Fruit fly (Drosophila melanogaster) whole organism, embryonic: Measurements from ENCODE around the gene CG5535.

Experiments
- ATbp ChIP-seq: fragments of 200-800 bp; sonication (Bioruptor generic); optimal IDR thresholded peaks from 2 replicates; lab custom pipeline; 2017; ENCODE audit warnings: missing biosample characterization, mild to moderate bottlenecking, missing genetic modification characterization, missing genetic modification reagents
- B-H1 ChIP-seq: fragments of 200-800 bp; sonication (Bioruptor generic); IDR thresholded peaks from 3 replicates; pipeline ENCODE4 v1.3.6; 2022; ENCODE audit warnings: missing biosample characterization, missing genetic modification characterization
- Bgb ChIP-seq: fragments of 200-800 bp; sonication (Bioruptor generic); IDR thresholded peaks from 2 replicates; pipeline ENCODE4 v1.3.6; 2022; ENCODE audit warnings: missing biosample characterization, missing genetic modification characterization; ENCODE audit not compliant: partially characterized antibody
- CG10543 ChIP-seq: fragments of 200-800 bp; sonication (Bioruptor generic); optimal IDR thresholded peaks from 3 replicates; lab custom pipeline; 2017; ENCODE audit warnings: missing biosample characterization, mild to moderate bottlenecking, missing genetic modification characterization, moderate library complexity
- CG13296 ChIP-seq: fragments of 200-800 bp; sonication (Bioruptor generic); optimal IDR thresholded peaks from 3 replicates; lab custom pipeline; 2018; ENCODE audit warnings: missing biosample characterization, mild to moderate bottlenecking, missing genetic modification characterization
- CG14710 ChIP-seq: fragments of 200-800 bp; sonication (Bioruptor generic); optimal IDR thresholded peaks from 3 replicates; lab custom pipeline; 2019; ENCODE audit warnings: missing biosample characterization, mild to moderate bottlenecking, missing genetic modification characterization, moderate library complexity
- CG1602 ChIP-seq: fragments of 200-800 bp; sonication (Bioruptor generic); optimal IDR thresholded peaks from 3 replicates; lab custom pipeline; 2016; ENCODE audit warnings: missing biosample characterization, missing genetic modification characterization
- CG17568 ChIP-seq: fragments of 200-800 bp; sonication (Bioruptor generic); optimal IDR thresholded peaks from 2 replicates; lab custom pipeline; 2018; ENCODE audit warnings: missing biosample characterization, mild to moderate bottlenecking, missing genetic modification characterization, moderate library complexity
- CG4617 ChIP-seq: fragments of 200-800 bp; sonication (Bioruptor generic); optimal IDR thresholded peaks from 3 replicates; lab custom pipeline; 2016; ENCODE audit warnings: missing biosample characterization, missing genetic modification characterization, borderline replicate concordance
- CG5953 ChIP-seq: fragments of 200-800 bp; sonication (Bioruptor generic); IDR thresholded peaks from 2 replicates; pipeline ENCODE4 v1.3.6; 2022; ENCODE audit warnings: missing biosample characterization, missing genetic modification characterization
- CG6765 ChIP-seq: fragments of 200-800 bp; sonication (Bioruptor generic); optimal IDR thresholded peaks from 3 replicates; lab custom pipeline; 2017; ENCODE audit warnings: missing biosample characterization, mild to moderate bottlenecking, missing genetic modification characterization
- CG6813 ChIP-seq: fragments of 200-800 bp; sonication (Bioruptor generic); optimal IDR thresholded peaks from 2 replicates; lab custom pipeline; 2017; ENCODE audit warnings: missing biosample characterization, missing genetic modification characterization, mild to moderate bottlenecking, moderate library complexity, missing genetic modification reagents
- CG8359 ChIP-seq: fragments of 200-800 bp; sonication (Bioruptor generic); optimal IDR thresholded peaks from 2 replicates; lab custom pipeline; 2017; ENCODE audit warnings: missing biosample characterization, mild to moderate bottlenecking, missing genetic modification characterization, borderline replicate concordance
- CG9932 ChIP-seq: fragments of 200-800 bp; sonication (Bioruptor generic); IDR thresholded peaks from 2 replicates; pipeline ENCODE4 v1.3.6; 2022; ENCODE audit warnings: missing biosample characterization, missing genetic modification characterization
- CoRest ChIP-seq: fragments of 200-800 bp; sonication (Bioruptor generic); optimal IDR thresholded peaks from 3 replicates; lab custom pipeline; 2018; ENCODE audit warnings: missing biosample characterization, mild to moderate bottlenecking, missing genetic modification characterization, moderate library complexity
- D19B ChIP-seq: fragments of 200-800 bp; sonication (Bioruptor generic); optimal IDR thresholded peaks from 2 replicates; lab custom pipeline; 2017; ENCODE audit warnings: missing biosample characterization, mild to moderate bottlenecking, missing genetic modification characterization
- Dad ChIP-seq: fragments of 200-800 bp; sonication (Bioruptor generic); optimal IDR thresholded peaks from 3 replicates; lab custom pipeline; 2016; ENCODE audit warnings: missing biosample characterization, missing genetic modification characterization
- Gug ChIP-seq: fragments of 200-800 bp; sonication (Bioruptor generic); IDR thresholded peaks from 4 replicates; pipeline ENCODE4 v1.3.6; 2022; ENCODE audit warnings: missing biosample characterization, missing genetic modification characterization
- HLH4C ChIP-seq: fragments of 200-800 bp; sonication (Bioruptor generic); IDR thresholded peaks from 3 replicates; pipeline ENCODE4 v1.3.6; 2022; ENCODE audit warnings: missing biosample characterization, missing genetic modification characterization; ENCODE audit not compliant: partially characterized antibody
- Kr ChIP-seq: fragments of 200-800 bp; sonication (Bioruptor generic); optimal IDR thresholded peaks from 2 replicates; lab custom pipeline; 2017; ENCODE audit warnings: missing biosample characterization, mild to moderate bottlenecking, missing genetic modification characterization
- Mad ChIP-seq: fragments of 200-800 bp; sonication (Bioruptor generic); optimal IDR thresholded peaks from 2 replicates; lab custom pipeline; 2016; ENCODE audit warnings: missing biosample characterization, missing genetic modification characterization
- Max ChIP-seq: fragments of 200-800 bp; sonication (Bioruptor generic); optimal IDR thresholded peaks from 2 replicates; lab custom pipeline; 2016; ENCODE audit warnings: missing biosample characterization, mild to moderate bottlenecking, missing genetic modification characterization
- Nf-YC ChIP-seq: fragments of 200-800 bp; optimal IDR thresholded peaks from 3 replicates; lab custom pipeline; 2019; ENCODE audit warnings: missing biosample characterization, mild to moderate bottlenecking, missing genetic modification characterization, moderate library complexity
- Oaz ChIP-seq: fragments of 200-800 bp; sonication (Bioruptor generic); IDR thresholded peaks from 2 replicates; pipeline ENCODE4 v1.3.6; 2022; ENCODE audit warnings: missing biosample characterization, missing genetic modification characterization
- Rfx ChIP-seq: fragments of 200-800 bp; sonication (Bioruptor generic); IDR thresholded peaks from 2 replicates; pipeline ENCODE4 v1.3.6; 2022; ENCODE audit warnings: missing biosample characterization, missing genetic modification characterization
- Spps ChIP-seq: fragments of 200-800 bp; sonication (Bioruptor generic); optimal IDR thresholded peaks from 2 replicates; lab custom pipeline; 2018; ENCODE audit warnings: missing biosample characterization, mild to moderate bottlenecking, missing genetic modification characterization
- Sry-δ ChIP-seq: fragments of 200-800 bp; sonication (Bioruptor generic); optimal IDR thresholded peaks from 2 replicates; lab custom pipeline; 2016; ENCODE audit warnings: missing biosample characterization, missing genetic modification characterization
- Xbp1 ChIP-seq: fragments of 200-800 bp; sonication (Bioruptor generic); optimal IDR thresholded peaks from 3 replicates; lab custom pipeline; 2016; ENCODE audit warnings: missing biosample characterization, mild to moderate bottlenecking, missing genetic modification characterization
- btn ChIP-seq: fragments of 200-800 bp; sonication (Bioruptor generic); optimal IDR thresholded peaks from 2 replicates; lab custom pipeline; 2016; ENCODE audit warnings: missing biosample characterization, missing genetic modification characterization
- chif ChIP-seq, 2 experiments: fragments of 200-800 bp; sonication (Bioruptor generic); optimal IDR thresholded peaks; 3 replicates each; lab custom pipeline; 2016; ENCODE audit warnings: missing biosample characterization in 2 of 2, missing genetic modification characterization in 2 of 2
- exex ChIP-seq: fragments of 200-800 bp; sonication (Bioruptor generic); optimal IDR thresholded peaks from 4 replicates; lab custom pipeline; 2018; ENCODE audit warnings: missing biosample characterization, mild to moderate bottlenecking, missing genetic modification characterization, moderate library complexity
- gcm2 ChIP-seq: fragments of 200-800 bp; sonication (Bioruptor generic); optimal IDR thresholded peaks from 2 replicates; lab custom pipeline; 2016; ENCODE audit warnings: missing biosample characterization, missing genetic modification characterization
- h ChIP-seq: fragments of >200 bp; optimal IDR thresholded peaks from 2 replicates; lab custom pipeline; 2017
- hkb ChIP-seq, 2 experiments: fragments of 200-800 bp in 1 of 2; fragments of >200 bp in 1 of 2; sonication (Bioruptor generic) in 1 of 2; IDR thresholded peaks in 1 of 2; optimal IDR thresholded peaks in 1 of 2; 2 replicates each; pipeline versions ENCODE4 v1.3.6 to Lab custom; 2017 to 2022; ENCODE audit warnings: missing biosample characterization in 1 of 2, missing genetic modification characterization in 1 of 2
- ind ChIP-seq: fragments of 200-800 bp; sonication (Bioruptor generic); optimal IDR thresholded peaks from 3 replicates; lab custom pipeline; 2016; ENCODE audit warnings: missing biosample characterization, missing genetic modification characterization
- jing ChIP-seq: fragments of 200-800 bp; sonication (Bioruptor generic); optimal IDR thresholded peaks from 2 replicates; lab custom pipeline; 2018; ENCODE audit warnings: missing biosample characterization, mild to moderate bottlenecking, missing genetic modification characterization
- knrl ChIP-seq: fragments of 200-800 bp; sonication (Bioruptor generic); IDR thresholded peaks from 3 replicates; pipeline ENCODE4 v1.3.6; 2022; ENCODE audit warnings: missing biosample characterization, missing genetic modification characterization; ENCODE audit not compliant: partially characterized antibody
- lmd ChIP-seq: fragments of 200-800 bp; sonication (Bioruptor generic); IDR thresholded peaks from 2 replicates; pipeline ENCODE4 v1.3.6; 2022; ENCODE audit warnings: missing biosample characterization, missing genetic modification characterization
- luna ChIP-seq: fragments of 200-800 bp; sonication (Bioruptor generic); optimal IDR thresholded peaks from 2 replicates; lab custom pipeline; 2016; ENCODE audit warnings: missing biosample characterization, missing genetic modification characterization
- mam ChIP-seq: fragments of 200-800 bp; sonication (Bioruptor generic); optimal IDR thresholded peaks from 3 replicates; lab custom pipeline; 2016; ENCODE audit warnings: missing biosample characterization, missing genetic modification characterization
- p53 ChIP-seq: fragments of 200-800 bp; sonication (Bioruptor generic); optimal IDR thresholded peaks from 2 replicates; lab custom pipeline; 2016; ENCODE audit warnings: missing biosample characterization, missing genetic modification characterization
- pita ChIP-seq: fragments of 200-800 bp; sonication (Bioruptor generic); optimal IDR thresholded peaks from 2 replicates; lab custom pipeline; 2017; ENCODE audit warnings: missing biosample characterization, mild to moderate bottlenecking, missing genetic modification characterization
- pnt ChIP-seq: fragments of 200-800 bp; sonication (Bioruptor generic); optimal IDR thresholded peaks from 3 replicates; lab custom pipeline; 2016; ENCODE audit warnings: missing biosample characterization, missing genetic modification characterization
- slou ChIP-seq: fragments of 200-800 bp; sonication (Bioruptor generic); optimal IDR thresholded peaks from 3 replicates; lab custom pipeline; 2016; ENCODE audit warnings: missing biosample characterization, missing genetic modification characterization
- sob ChIP-seq: fragments of 200-800 bp; sonication (Bioruptor generic); IDR thresholded peaks from 2 replicates; pipeline ENCODE4 v1.3.6; 2022; ENCODE audit warnings: missing biosample characterization, missing genetic modification characterization
- sug ChIP-seq: fragments of 200-800 bp; optimal IDR thresholded peaks from 2 replicates; lab custom pipeline; 2019; ENCODE audit warnings: missing biosample characterization, mild to moderate bottlenecking, missing genetic modification characterization, moderate library complexity
- tgo ChIP-seq: fragments of 200-800 bp; sonication (Bioruptor generic); IDR thresholded peaks from 3 replicates; pipeline ENCODE4 v1.3.6; 2022; ENCODE audit warnings: missing biosample characterization, missing genetic modification characterization
- toy ChIP-seq: fragments of 200-800 bp; sonication (Bioruptor generic); IDR thresholded peaks from 2 replicates; pipeline ENCODE4 v1.3.6; 2022; ENCODE audit warnings: missing biosample characterization, missing genetic modification characterization
- twi ChIP-seq: fragments of 200-800 bp; optimal IDR thresholded peaks from 2 replicates; lab custom pipeline; 2019; ENCODE audit warnings: missing biosample characterization, mild to moderate bottlenecking, missing genetic modification characterization, moderate library complexity
- wdn ChIP-seq: fragments of 200-800 bp; sonication (Bioruptor generic); IDR thresholded peaks from 2 replicates; pipeline ENCODE4 v1.3.6; 2022; ENCODE audit warnings: missing biosample characterization, missing genetic modification characterization
- zen2 ChIP-seq: fragments of 200-800 bp; sonication (Bioruptor generic); IDR thresholded peaks from 3 replicates; pipeline ENCODE4 v1.3.6; 2022; ENCODE audit warnings: missing biosample characterization, missing genetic modification characterization; ENCODE audit not compliant: partially characterized antibody

CG5535 gene

DNA sequence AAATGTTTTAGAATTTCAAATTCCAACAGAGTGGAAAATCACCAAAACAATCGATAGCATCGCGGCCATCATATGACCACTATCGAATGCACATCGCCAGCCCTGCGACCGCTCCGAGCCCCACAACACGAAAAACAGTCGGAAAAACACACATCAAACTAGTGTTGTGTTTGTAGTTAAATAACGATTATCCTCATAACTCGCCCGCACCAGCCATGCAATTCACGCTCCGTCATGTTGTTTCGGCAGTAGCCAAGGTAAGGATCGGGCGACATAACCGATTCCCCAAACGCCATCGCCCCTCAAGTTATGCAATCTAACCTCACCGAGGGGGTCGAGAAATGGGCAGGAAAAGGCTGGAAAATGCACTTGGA, 9.6 kb downstream of the CG5535 start (continued):
- TF ChIP-seq CG1602 (no peak), CoRest (tag; lab: Kevin White, UChicago) (no peak), luna (GFP tag; lab: Kevin White, UChicago) (no peak), mam (GFP tag; lab: Kevin White, UChicago) (peak; percentile 21), sob (GFP tag; lab: Robert Waterston, UW) (peak; percentile 62), B-H1 (GFP tag; lab: Robert Waterston, UW) (no peak), Xbp1 (GFP tag; lab: Kevin White, UChicago) (peak; percentile 5), ind (no peak), CG6813 (GFP tag; lab: Kevin White, UChicago) (no peak), CG17568 (GFP tag; lab: Kevin White, UChicago) (no peak), Kr (GFP tag; lab: Kevin White, UChicago) (no peak), pita (GFP tag; lab: Kevin White, UChicago) (no peak), hkb (optimal IDR thresholded peaks at IDR 0.05; lab: Kevin White, UChicago) (no peak), hkb (GFP tag; IDR thresholded peaks at IDR 0.05; lab: Robert Waterston, UW) (no peak), toy (GFP tag; lab: Robert Waterston, UW) (no peak), CG8359 (GFP tag; lab: Kevin White, UChicago) (no peak), knrl (GFP tag; lab: Robert Waterston, UW) (peak; percentile 61; the same call in 2 of the 3 replicates), p53 (GFP tag; lab: Kevin White, UChicago) (no peak), HLH4C (peak; percentile 40; the same call in 2 of the 3 replicates), zen2 (GFP tag; lab: Robert Waterston, UW) (peak; percentile 65), Max (GFP tag; lab: Kevin White, UChicago) (no peak), CG10543 (GFP tag; lab: Kevin White, UChicago) (no peak), Sry-δ (GFP tag; lab: Kevin White, UChicago) (peak; percentile 45), ATbp (GFP tag; lab: Kevin White, UChicago) (no peak), gcm2 (GFP tag; lab: Kevin White, UChicago) (no peak), tgo (no peak), CG4617 (GFP tag; lab: Kevin White, UChicago) (peak; percentile 91), slou (GFP tag; lab: Kevin White, UChicago) (no peak), h (lab: Kevin White, UChicago) (no peak), lmd (GFP tag; lab: Robert Waterston, UW) (no peak; the same call in 1 of the 2 replicates), Mad (no peak), CG14710 (tag; lab: Kevin White, UChicago) (no peak), Rfx (GFP tag; lab: Robert Waterston, UW) (peak; percentile 63; the same call in 1 of the 2 replicates), Spps (no peak), chif (GFP tag; optimal IDR thresholded peaks at IDR 0.05; lab: Kevin White, UChicago) (no peak), btn (GFP tag; lab: Kevin White, UChicago) (no peak), Nf-YC (tag; lab: Kevin White, UChicago) (no peak), D19B (GFP tag; lab: Kevin White, UChicago) (no peak), Oaz (GFP tag; lab: Robert Waterston, UW) (no peak), sug (peak; percentile 57), pnt (GFP tag; lab: Kevin White, UChicago) (no peak), CG9932 (GFP tag; lab: Robert Waterston, UW) (peak; percentile 66), Bgb (GFP tag; lab: Robert Waterston, UW) (peak; percentile 76), CG5953 (GFP tag; lab: Robert Waterston, UW) (no peak), jing (GFP tag; lab: Kevin White, UChicago) (no peak), Gug (GFP tag; lab: Robert Waterston, UW) (peak; percentile 38; the same call in 1 of the 4 replicates), Dad (GFP tag; lab: Kevin White, UChicago) (no peak), wdn (0 out of 2 replicates have a peak, but pooled peaks have one; percentile 8), twi (tag; lab: Kevin White, UChicago) (no peak), CG13296 (no peak), CG6765 (GFP tag; lab: Kevin White, UChicago) (no peak), exex (tag; lab: Kevin White, UChicago) (no peak)
